Worm (Caenorhabditis elegans) whole organism, L1 larva: Measurements from ENCODE around the gene cyc-2.2.

Experiments
- aly-2 ChIP-seq: fragments of 150-350 bp; optimal IDR thresholded peaks from 2 replicates; lab custom pipeline; 2014; ENCODE audit warnings: missing biosample characterization, missing genetic modification characterization
- ama-1 ChIP-seq: fragments of 150-350 bp; optimal IDR thresholded peaks from 2 replicates; lab custom pipeline; 2014
- fos-1 ChIP-seq: fragments of 150-350 bp; optimal IDR thresholded peaks from 2 replicates; lab custom pipeline; 2014; ENCODE audit warnings: missing biosample characterization, missing genetic modification characterization
- lin-39 ChIP-seq: fragments of 150-350 bp; optimal IDR thresholded peaks from 2 replicates; lab custom pipeline; 2014; ENCODE audit warnings: missing biosample characterization, missing genetic modification reagents, missing genetic modification characterization

DNA sequence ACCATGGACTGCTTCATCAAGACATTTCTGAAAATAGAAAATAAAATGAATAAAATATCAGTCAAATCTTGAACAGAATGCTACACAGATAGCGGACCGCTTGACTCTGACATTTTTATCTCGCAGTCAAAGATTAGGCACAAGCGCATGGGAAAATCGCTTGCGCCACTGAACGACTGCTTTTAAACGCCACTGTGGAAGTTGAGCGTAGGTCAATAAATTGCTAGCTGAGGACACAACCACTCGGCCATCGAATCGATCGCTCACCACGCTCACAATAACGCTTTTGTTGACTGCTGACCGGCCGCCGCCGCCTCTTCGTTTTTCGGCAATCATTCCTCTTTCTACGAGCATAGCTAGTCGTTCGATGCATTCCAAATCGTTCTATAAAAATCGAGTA is 15.2 kb downstream of the cyc-2.2 start:
- TF ChIP-seq ama-1 (lab: Kevin White, UChicago), result no peak
- TF ChIP-seq lin-39 (tag; lab: Kevin White, UChicago), result no peak
- no peak for TF ChIP-seq fos-1 (tag; lab: Kevin White, UChicago)
- TF ChIP-seq aly-2, result no peak
